Worm (Caenorhabditis elegans) whole organism, L4 larva: ENCODE measurements around the gene T01B11.1.

Experiments
- T20F7.1 ChIP-seq: fragments of 200-800 bp; sonication (Bioruptor generic); optimal IDR thresholded peaks from 2 replicates; lab custom pipeline; 2018; ENCODE audit warnings: mild to moderate bottlenecking, missing genetic modification characterization, missing compliant biosample characterization
- ama-1 ChIP-seq: fragments of 150-350 bp; optimal IDR thresholded peaks from 2 replicates; lab custom pipeline; 2014; ENCODE audit warnings: inconsistent platforms, mixed read lengths
- ceh-28 ChIP-seq: fragments of 150-350 bp; optimal IDR thresholded peaks from 2 replicates; lab custom pipeline; 2014; ENCODE audit warnings: missing biosample characterization, missing genetic modification reagents, missing genetic modification characterization
- ceh-82 ChIP-seq: sonication (generic microtip); optimal IDR thresholded peaks from 2 replicates; lab custom pipeline; 2017; ENCODE audit warnings: missing biosample characterization, missing genetic modification characterization
- egl-27 ChIP-seq: sonication (generic microtip); optimal IDR thresholded peaks from 3 replicates; lab custom pipeline; 2017; ENCODE audit warnings: missing biosample characterization, missing genetic modification reagents, missing genetic modification characterization
- fos-1 ChIP-seq: fragments of 150-350 bp; optimal IDR thresholded peaks from 2 replicates; lab custom pipeline; 2014; ENCODE audit warnings: missing biosample characterization, missing genetic modification characterization
- lin-13 ChIP-seq: fragments of 150-350 bp; optimal IDR thresholded peaks from 2 replicates; lab custom pipeline; 2014; ENCODE audit warnings: missing biosample characterization, missing genetic modification reagents, missing genetic modification characterization
- lin-15B ChIP-seq: fragments of 150-350 bp; sonication (generic microtip); optimal IDR thresholded peaks from 3 replicates; lab custom pipeline; 2014; ENCODE audit warnings: missing biosample characterization, missing genetic modification characterization
- lsy-2 ChIP-seq, 2 experiments: fragments of 150-350 bp in 1 of 2; sonication (generic microtip) in 1 of 2; optimal IDR thresholded peaks; 2 replicates each; lab custom pipeline; 2014 to 2017; ENCODE audit warnings: missing biosample characterization in 2 of 2, missing genetic modification characterization in 2 of 2
- nhr-11 ChIP-seq: fragments of 150-350 bp; optimal IDR thresholded peaks from 2 replicates; lab custom pipeline; 2014; ENCODE audit warnings: missing biosample characterization, missing genetic modification characterization
- pqm-1 ChIP-seq: sonication (generic microtip); optimal IDR thresholded peaks from 2 replicates; lab custom pipeline; 2017; ENCODE audit warnings: missing biosample characterization, missing genetic modification characterization
- ztf-11 ChIP-seq: fragments of 150-350 bp; optimal IDR thresholded peaks from 2 replicates; lab custom pipeline; 2014; ENCODE audit warnings: missing biosample characterization, missing genetic modification characterization

DNA sequence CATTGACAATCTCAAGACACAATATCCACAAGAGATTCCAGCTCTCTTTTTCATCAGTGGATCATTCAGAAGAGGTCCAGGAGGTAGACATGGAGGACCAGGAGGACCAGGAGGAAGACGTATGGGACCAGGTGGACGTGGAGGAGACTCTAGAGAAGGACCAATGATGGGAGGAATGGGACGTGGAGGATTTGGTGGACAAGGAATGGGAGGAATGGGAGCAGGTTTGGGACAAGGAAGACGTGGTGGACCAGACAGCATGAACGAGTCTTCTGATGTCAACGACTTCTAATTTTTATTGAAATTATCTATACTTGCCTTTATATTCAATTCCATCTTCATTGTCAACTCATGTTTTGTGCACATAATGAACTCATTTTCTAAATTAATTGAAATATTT, 41.0 kb downstream of the T01B11.1 start:
- TF ChIP-seq ama-1 (lab: Kevin White, UChicago) (no peak), ztf-11 (tag; lab: Kevin White, UChicago) (no peak), lin-13 (GFP tag; lab: Kevin White, UChicago) (no peak), ceh-82 (tag; lab: Kevin White, UChicago) (no peak), egl-27 (no peak), lsy-2 (tag; optimal IDR thresholded peaks at IDR 0.05; lab: Kevin White, UChicago) (no peak), pqm-1 (tag; lab: Kevin White, UChicago) (no peak), nhr-11 (tag; lab: Kevin White, UChicago) (no peak), lin-15B (no peak), fos-1 (tag; lab: Kevin White, UChicago) (no peak), ceh-28 (tag; lab: Kevin White, UChicago) (no peak), T20F7.1 (GFP tag; lab: Kevin White, UChicago) (no peak)
